Worm (Caenorhabditis elegans) whole organism, L2 larva: ENCODE measurements around the gene C17H12.12.

Experiments used
- C34F6.9 ChIP-seq: fragments of 150-350 bp; optimal IDR thresholded peaks from 2 replicates; lab custom pipeline; 2014; ENCODE audit warnings: missing biosample characterization, missing genetic modification characterization
- F13H6.1 ChIP-seq: sonication (generic microtip); optimal IDR thresholded peaks from 2 replicates; lab custom pipeline; 2016; ENCODE audit warnings: missing genetic modification characterization, missing compliant biosample characterization
- R02D3.7 ChIP-seq: fragments of 150-350 bp; optimal IDR thresholded peaks from 2 replicates; lab custom pipeline; 2014; ENCODE audit warnings: missing biosample characterization, missing genetic modification characterization
- Y55F3AM.14 ChIP-seq: fragments of 200-800 bp; sonication (Bioruptor generic); optimal IDR thresholded peaks from 2 replicates; lab custom pipeline; 2018; ENCODE audit warnings: mild to moderate bottlenecking, missing genetic modification characterization, missing compliant biosample characterization
- ZK546.5 ChIP-seq: sonication (generic microtip); optimal IDR thresholded peaks from 2 replicates; lab custom pipeline; 2017; ENCODE audit warnings: missing biosample characterization, missing genetic modification characterization
- alr-1 ChIP-seq: fragments of 150-350 bp; optimal IDR thresholded peaks from 2 replicates; lab custom pipeline; 2014; ENCODE audit warnings: missing biosample characterization, missing genetic modification characterization
- aly-2 ChIP-seq: fragments of 150-350 bp; optimal IDR thresholded peaks from 2 replicates; lab custom pipeline; 2014; ENCODE audit warnings: missing biosample characterization, missing genetic modification characterization
- ama-1 ChIP-seq: fragments of 150-350 bp; optimal IDR thresholded peaks from 2 replicates; lab custom pipeline; 2018; ENCODE audit warnings: inconsistent platforms
- blmp-1 ChIP-seq: sonication (generic microtip); optimal IDR thresholded peaks from 2 replicates; lab custom pipeline; 2017; ENCODE audit warnings: missing genetic modification characterization, mild to moderate bottlenecking, missing compliant biosample characterization, antibody characterized with exemption, moderate library complexity; ENCODE audit not compliant: insufficient read depth
- ceh-16 ChIP-seq: fragments of 150-350 bp; optimal IDR thresholded peaks from 2 replicates; lab custom pipeline; 2014; ENCODE audit warnings: missing biosample characterization, missing genetic modification characterization
- ceh-82 ChIP-seq: fragments of 150-350 bp; optimal IDR thresholded peaks from 2 replicates; lab custom pipeline; 2014; ENCODE audit warnings: missing biosample characterization, missing genetic modification characterization
- crh-2 ChIP-seq: sonication (generic microtip); optimal IDR thresholded peaks from 2 replicates; lab custom pipeline; 2017; ENCODE audit warnings: missing biosample characterization, missing genetic modification characterization
- dmd-4 ChIP-seq: sonication (generic microtip); optimal IDR thresholded peaks from 2 replicates; lab custom pipeline; 2017; ENCODE audit warnings: missing biosample characterization, missing genetic modification characterization
- egl-27 ChIP-seq: sonication (generic microtip); optimal IDR thresholded peaks from 3 replicates; lab custom pipeline; 2017; ENCODE audit warnings: missing biosample characterization, missing genetic modification reagents, missing genetic modification characterization
- elt-1 ChIP-seq: fragments of 150-350 bp; optimal IDR thresholded peaks from 2 replicates; lab custom pipeline; 2014; ENCODE audit warnings: missing biosample characterization, missing genetic modification characterization
- elt-3 ChIP-seq: sonication (generic microtip); optimal IDR thresholded peaks from 2 replicates; lab custom pipeline; 2017; ENCODE audit warnings: missing biosample characterization, missing genetic modification characterization
- fos-1 ChIP-seq: fragments of 150-350 bp; optimal IDR thresholded peaks from 2 replicates; lab custom pipeline; 2014; ENCODE audit warnings: missing biosample characterization, missing genetic modification characterization
- gmeb-1 ChIP-seq: fragments of 150-350 bp; optimal IDR thresholded peaks from 2 replicates; lab custom pipeline; 2014; ENCODE audit warnings: missing biosample characterization, missing genetic modification characterization
- lin-11 ChIP-seq: fragments of 150-350 bp; sonication (generic microtip); optimal IDR thresholded peaks from 2 replicates; lab custom pipeline; 2014; ENCODE audit warnings: missing biosample characterization, missing genetic modification characterization, inconsistent platforms, mixed read lengths
- lin-13 ChIP-seq: fragments of 150-350 bp; optimal IDR thresholded peaks from 2 replicates; lab custom pipeline; 2014; ENCODE audit warnings: missing biosample characterization, missing genetic modification reagents, missing genetic modification characterization
- lin-39 ChIP-seq: fragments of 150-350 bp; optimal IDR thresholded peaks from 2 replicates; lab custom pipeline; 2014; ENCODE audit warnings: missing biosample characterization, missing genetic modification reagents, missing genetic modification characterization
- lsy-2 ChIP-seq, 2 experiments: fragments of 150-350 bp in 1 of 2; sonication (generic microtip) in 1 of 2; optimal IDR thresholded peaks; 2 replicates each; lab custom pipeline; 2014 to 2017; ENCODE audit warnings: missing biosample characterization in 2 of 2, missing genetic modification characterization in 2 of 2
- mab-5 ChIP-seq: fragments of 150-350 bp; optimal IDR thresholded peaks from 2 replicates; lab custom pipeline; 2014; ENCODE audit warnings: missing biosample characterization, missing genetic modification characterization
- mbf-1 ChIP-seq: sonication (generic microtip); optimal IDR thresholded peaks from 2 replicates; lab custom pipeline; 2017; ENCODE audit warnings: missing biosample characterization, missing genetic modification characterization
- mdl-1 ChIP-seq, 2 experiments: fragments of 150-350 bp in 1 of 2; sonication (generic microtip) in 1 of 2; optimal IDR thresholded peaks; 2 replicates each; lab custom pipeline; 2017; ENCODE audit warnings: missing biosample characterization in 2 of 2, missing genetic modification characterization in 2 of 2
- nhr-10 ChIP-seq: sonication (generic microtip); optimal IDR thresholded peaks from 2 replicates; lab custom pipeline; 2017; ENCODE audit warnings: missing biosample characterization, missing genetic modification characterization
- nhr-11 ChIP-seq: fragments of 150-350 bp; optimal IDR thresholded peaks from 2 replicates; lab custom pipeline; 2014; ENCODE audit warnings: missing biosample characterization, missing genetic modification characterization
- nhr-12 ChIP-seq: fragments of 150-350 bp; optimal IDR thresholded peaks from 2 replicates; lab custom pipeline; 2014; ENCODE audit warnings: missing biosample characterization, missing genetic modification characterization
- nhr-129 ChIP-seq: fragments of 150-350 bp; optimal IDR thresholded peaks from 2 replicates; lab custom pipeline; 2014; ENCODE audit warnings: missing biosample characterization, missing genetic modification characterization
- nhr-21 ChIP-seq: fragments of 150-350 bp; optimal IDR thresholded peaks from 2 replicates; lab custom pipeline; 2014; ENCODE audit warnings: missing biosample characterization, missing genetic modification characterization
- nhr-23 ChIP-seq: fragments of 150-350 bp; optimal IDR thresholded peaks from 2 replicates; lab custom pipeline; 2014; ENCODE audit warnings: missing biosample characterization, missing genetic modification reagents, missing genetic modification characterization
- nhr-237 ChIP-seq: fragments of 150-350 bp; optimal IDR thresholded peaks from 2 replicates; lab custom pipeline; 2014; ENCODE audit warnings: missing biosample characterization, missing genetic modification characterization
- nhr-25 ChIP-seq: fragments of 150-350 bp; sonication (generic microtip); optimal IDR thresholded peaks from 3 replicates; lab custom pipeline; 2014; ENCODE audit warnings: missing biosample characterization, missing genetic modification characterization
- nhr-6 ChIP-seq: fragments of 150-350 bp; optimal IDR thresholded peaks from 2 replicates; lab custom pipeline; 2014; ENCODE audit warnings: missing biosample characterization, missing genetic modification characterization
- nhr-77 ChIP-seq: fragments of 150-350 bp; optimal IDR thresholded peaks from 2 replicates; lab custom pipeline; 2014; ENCODE audit warnings: missing biosample characterization, missing genetic modification characterization
- peb-1 ChIP-seq: fragments of 150-350 bp; optimal IDR thresholded peaks from 2 replicates; lab custom pipeline; 2014; ENCODE audit warnings: missing biosample characterization, missing genetic modification characterization
- sem-4 ChIP-seq: fragments of 150-350 bp; optimal IDR thresholded peaks from 2 replicates; lab custom pipeline; 2014; ENCODE audit warnings: missing biosample characterization, missing genetic modification reagents, missing genetic modification characterization
- skn-1 ChIP-seq: sonication (generic microtip); optimal IDR thresholded peaks from 2 replicates; lab custom pipeline; 2017; ENCODE audit warnings: missing biosample characterization, missing genetic modification characterization
- sma-3 ChIP-seq: sonication (generic microtip); optimal IDR thresholded peaks from 2 replicates; lab custom pipeline; 2016; ENCODE audit warnings: missing genetic modification reagents, missing genetic modification characterization, missing compliant biosample characterization
- sma-9 ChIP-seq, 2 experiments: fragments of 150-350 bp in 1 of 2; sonication (generic microtip) in 1 of 2; optimal IDR thresholded peaks; 2 replicates each; lab custom pipeline; 2014 to 2016; ENCODE audit warnings: missing genetic modification characterization in 2 of 2, mild to moderate bottlenecking in 1 of 2, missing biosample characterization in 1 of 2, missing compliant biosample characterization in 1 of 2, missing genetic modification reagents in 1 of 2, moderate library complexity in 1 of 2
- snpc-4 ChIP-seq: fragments of 150-350 bp; optimal IDR thresholded peaks from 2 replicates; lab custom pipeline; 2014; ENCODE audit warnings: missing biosample characterization, missing genetic modification characterization
- unc-39 ChIP-seq: fragments of 150-350 bp; optimal IDR thresholded peaks from 2 replicates; lab custom pipeline; 2014; ENCODE audit warnings: missing biosample characterization, missing genetic modification characterization
- unc-55 ChIP-seq: fragments of 150-350 bp; sonication (generic microtip); optimal IDR thresholded peaks from 3 replicates; lab custom pipeline; 2014; ENCODE audit warnings: missing biosample characterization, missing genetic modification reagents, missing genetic modification characterization
- unc-62 ChIP-seq: fragments of 150-350 bp; optimal IDR thresholded peaks from 2 replicates; lab custom pipeline; 2014; ENCODE audit warnings: missing biosample characterization, missing genetic modification reagents, missing genetic modification characterization
- zag-1 ChIP-seq: fragments of 150-350 bp; optimal IDR thresholded peaks from 2 replicates; lab custom pipeline; 2014; ENCODE audit warnings: missing biosample characterization, missing genetic modification characterization
- ztf-1 ChIP-seq: fragments of 200-800 bp; sonication (Bioruptor generic); conservative IDR thresholded peaks from 2 replicates; pipeline ENCODE4 v1.3.6; 2022; ENCODE audit warnings: missing genetic modification characterization, missing compliant biosample characterization
- ztf-11 ChIP-seq: sonication (generic microtip); optimal IDR thresholded peaks from 2 replicates; lab custom pipeline; 2017; ENCODE audit warnings: missing biosample characterization, missing genetic modification characterization
- ztf-4 ChIP-seq: fragments of 150-350 bp; optimal IDR thresholded peaks from 2 replicates; lab custom pipeline; 2014; ENCODE audit warnings: missing biosample characterization, missing genetic modification characterization

Gene C17H12.12

DNA sequence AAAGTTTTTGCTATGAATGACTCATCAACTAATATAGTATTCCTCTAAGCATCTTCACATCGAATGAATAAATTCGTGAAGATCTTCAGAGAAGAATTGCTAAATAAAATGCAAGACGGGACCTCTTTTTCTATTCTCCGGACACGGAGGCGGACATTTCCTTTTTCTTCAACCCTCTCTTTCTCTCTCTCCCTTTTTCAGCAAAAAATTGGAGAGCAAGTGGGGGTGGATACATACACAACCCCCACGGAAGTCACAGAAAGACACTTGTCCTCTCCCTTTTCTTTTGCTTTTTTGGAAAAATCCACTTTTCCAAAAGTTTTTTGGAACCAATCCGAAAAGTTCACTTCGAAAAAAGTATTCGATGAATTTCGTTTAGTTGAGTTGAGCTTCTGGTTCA lies 39.0 kb downstream of the C17H12.12 start:
- peak; percentile 34 for TF ChIP-seq C34F6.9 (tag; lab: Kevin White, UChicago)
- TF ChIP-seq unc-55 (GFP tag; lab: Kevin White, UChicago) = peak; percentile 21
- TF ChIP-seq dmd-4 = no peak
- no peak for TF ChIP-seq nhr-23
- peak in 1 of 2 experiments; percentile 4 for TF ChIP-seq lsy-2 (tag; optimal IDR thresholded peaks at IDR 0.05; lab: Kevin White, UChicago)
- TF ChIP-seq sma-9 (GFP tag; optimal IDR thresholded peaks at IDR 0.05; lab: Kevin White, UChicago) = peak; percentile 42
- TF ChIP-seq sma-9 (tag; optimal IDR thresholded peaks at IDR 0.05; lab: Kevin White, UChicago) = no peak

DNA sequence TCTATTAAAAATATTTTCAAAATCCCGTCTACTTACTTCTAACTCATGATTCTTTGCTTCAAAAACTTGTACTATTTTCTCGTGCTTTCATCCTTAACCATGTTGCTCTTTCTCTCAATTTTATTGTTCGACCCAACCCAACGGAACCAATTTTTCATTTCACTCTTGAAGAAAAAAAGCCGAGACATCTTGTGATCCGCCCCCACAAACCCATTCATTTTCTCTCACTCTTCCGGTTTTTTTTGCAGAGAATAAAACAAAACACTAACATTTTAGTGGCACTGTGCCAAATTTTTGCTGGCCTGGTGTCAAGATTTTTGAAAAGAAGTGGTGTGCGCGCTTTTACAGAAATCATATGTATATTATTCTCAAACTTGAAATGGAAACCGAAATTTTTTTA lies 41.0 kb downstream of the C17H12.12 start:
- TF ChIP-seq skn-1 (tag; lab: Kevin White, UChicago) (no peak), nhr-10 (no peak), lsy-2 (tag; optimal IDR thresholded peaks at IDR 0.05; lab: Kevin White, UChicago) (peak in 1 of 2 experiments; percentile 38), sem-4 (peak; percentile 57), crh-2 (tag; lab: Kevin White, UChicago) (peak; percentile 5), lin-13 (no peak)

DNA sequence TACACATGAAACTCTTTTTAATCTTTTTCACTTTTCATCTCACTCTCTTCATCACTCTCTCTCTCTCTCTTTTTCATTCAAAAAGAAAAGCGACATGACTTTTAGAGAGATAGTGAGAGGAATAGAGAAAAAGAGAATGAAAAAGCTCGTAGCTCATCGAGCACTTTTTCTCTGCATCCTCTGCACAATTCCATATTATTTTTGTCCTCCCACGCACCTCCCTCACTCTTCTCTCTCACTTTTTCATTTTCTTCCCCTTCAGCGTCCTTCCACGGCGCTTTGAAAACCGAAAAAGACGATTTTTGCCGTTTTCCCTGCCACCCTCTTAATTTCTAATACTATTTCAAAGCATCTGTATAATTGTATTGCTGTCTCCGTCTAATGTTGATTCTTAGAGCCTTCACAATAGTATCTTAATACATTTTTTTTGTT lies 43.4 kb downstream of the C17H12.12 start:
- TF ChIP-seq mdl-1 (tag; optimal IDR thresholded peaks at IDR 0.05; lab: Kevin White, UChicago) = peak; percentile 62 to 81
- TF ChIP-seq gmeb-1 (tag; lab: Kevin White, UChicago) = peak; percentile 61
- TF ChIP-seq elt-1 = no peak
- TF ChIP-seq R02D3.7 = no peak
- no peak for TF ChIP-seq elt-3
- TF ChIP-seq nhr-10 = peak; percentile 51
- TF ChIP-seq unc-55 (GFP tag; lab: Kevin White, UChicago) = peak; percentile 94
- TF ChIP-seq nhr-6 = peak; percentile 79
- TF ChIP-seq nhr-129 (tag; lab: Kevin White, UChicago) = peak; percentile 77
- TF ChIP-seq skn-1 (tag; lab: Kevin White, UChicago) = peak; percentile 23
- TF ChIP-seq snpc-4 (tag; lab: Kevin White, UChicago) = no peak
- peak; percentile 98 for TF ChIP-seq sma-9 (GFP tag; optimal IDR thresholded peaks at IDR 0.05; lab: Kevin White, UChicago)
- TF ChIP-seq sma-9 (tag; optimal IDR thresholded peaks at IDR 0.05; lab: Kevin White, UChicago) = no peak
- TF ChIP-seq F13H6.1 = peak; percentile 95
- TF ChIP-seq lin-39 = no peak
- TF ChIP-seq nhr-25 (tag; lab: Kevin White, UChicago) = no peak
- TF ChIP-seq nhr-12 = no peak
- no peak for TF ChIP-seq dmd-4
- TF ChIP-seq unc-62 = peak; percentile 53
- no peak for TF ChIP-seq ztf-11 (tag; lab: Kevin White, UChicago)
- TF ChIP-seq lin-11 = no peak
- no peak for TF ChIP-seq nhr-77 (tag; lab: Kevin White, UChicago)
- TF ChIP-seq nhr-237 (tag; lab: Kevin White, UChicago) = no peak
- TF ChIP-seq ceh-16 (tag; lab: Kevin White, UChicago) = no peak
- no peak for TF ChIP-seq nhr-23
- peak; percentile 89 for TF ChIP-seq fos-1 (tag; lab: Kevin White, UChicago)
- peak; percentile 65 for TF ChIP-seq ceh-82 (tag; lab: Kevin White, UChicago)
- peak; percentile 81 for TF ChIP-seq egl-27
- TF ChIP-seq nhr-11 = no peak
- peak; percentile 61 for TF ChIP-seq sma-3
- peak; percentile 96 for TF ChIP-seq C34F6.9 (tag; lab: Kevin White, UChicago)
- TF ChIP-seq ama-1 = no peak
- no peak for TF ChIP-seq ztf-1 (GFP tag; lab: Robert Waterston, UW)
- TF ChIP-seq crh-2 (tag; lab: Kevin White, UChicago) = peak; percentile 88
- no peak for TF ChIP-seq aly-2 (tag; lab: Kevin White, UChicago)
- TF ChIP-seq zag-1 = peak; percentile 92
- TF ChIP-seq mbf-1 (tag; lab: Kevin White, UChicago) = no peak
- peak; percentile 72 for TF ChIP-seq lin-13
- TF ChIP-seq unc-39 (tag; lab: Kevin White, UChicago) = peak; percentile 2
- TF ChIP-seq alr-1 (tag; lab: Kevin White, UChicago) = no peak
- peak; percentile 15 for TF ChIP-seq ZK546.5 (tag; lab: Kevin White, UChicago)
- peak; percentile 49 to 86 for TF ChIP-seq lsy-2 (tag; optimal IDR thresholded peaks at IDR 0.05; lab: Kevin White, UChicago)
- peak; percentile 82 for TF ChIP-seq Y55F3AM.14 (GFP tag; lab: Kevin White, UChicago)
- TF ChIP-seq nhr-21 = no peak
- TF ChIP-seq peb-1 (tag; lab: Kevin White, UChicago) = no peak
- peak; percentile 41 for TF ChIP-seq blmp-1 (tag; lab: Kevin White, UChicago)
- TF ChIP-seq mab-5 (tag; lab: Kevin White, UChicago) = peak; percentile 79
- TF ChIP-seq sem-4 = peak; percentile 68
- peak; percentile 55 for TF ChIP-seq ztf-4 (tag; lab: Kevin White, UChicago)
